Fruit fly (Drosophila melanogaster) whole organism: ENCODE measurements around the gene CG1637.

Experiments used
- Dll ChIP-seq: fragments of >200 bp; optimal IDR thresholded peaks from 2 replicates; lab custom pipeline; 2017
- EcR ChIP-seq, 2 experiments: fragments of >200 bp; optimal IDR thresholded peaks; 2 replicates each; lab custom pipeline; 2017; ENCODE audit warnings: missing biosample characterization in 2 of 2, missing genetic modification characterization in 2 of 2, missing genetic modification reagents in 2 of 2
- pan ChIP-seq: fragments of >200 bp; optimal IDR thresholded peaks from 2 replicates; lab custom pipeline; 2017
- psq ChIP-seq: fragments of >200 bp; optimal IDR thresholded peaks from 2 replicates; lab custom pipeline; 2017

dm6 chrX:10844807-10845206 is 32.9 kb downstream of the CG1637 start, which contains the start of gene CG32669:
- TF ChIP-seq EcR (GFP tag; optimal IDR thresholded peaks at IDR 0.05; lab: Kevin White, UChicago) (no peak), psq (lab: Kevin White, UChicago) (no peak), pan (no peak), Dll (no peak)
